Fruit fly (Drosophila melanogaster) whole organism, embryonic: Measurements from ENCODE around the gene Rh2.
A peak's percentile ranks its signal among the peaks of the same experiment; 100 is the strongest.

Experiments used
- Atf3 ChIP-seq: fragments of 200-800 bp; sonication (Bioruptor generic); optimal IDR thresholded peaks from 3 replicates; lab custom pipeline; 2016; ENCODE audit warnings: missing biosample characterization, missing genetic modification characterization
- CG10147 ChIP-seq: fragments of 200-800 bp; sonication (Bioruptor generic); optimal IDR thresholded peaks from 2 replicates; lab custom pipeline; 2019; ENCODE audit warnings: missing biosample characterization, mild to moderate bottlenecking, missing genetic modification characterization, moderate library complexity
- CG10654 ChIP-seq: fragments of 200-800 bp; sonication (Bioruptor generic); optimal IDR thresholded peaks from 2 replicates; lab custom pipeline; 2016; ENCODE audit warnings: missing biosample characterization, missing genetic modification characterization
- CG11504 ChIP-seq: fragments of 200-800 bp; sonication (Bioruptor generic); optimal IDR thresholded peaks from 3 replicates; lab custom pipeline; 2019; ENCODE audit warnings: missing biosample characterization, mild to moderate bottlenecking, missing genetic modification characterization, moderate library complexity
- CG12104 ChIP-seq: fragments of 200-800 bp; sonication (Bioruptor generic); optimal IDR thresholded peaks from 3 replicates; lab custom pipeline; 2016; ENCODE audit warnings: missing biosample characterization, missing genetic modification characterization
- CG12942 ChIP-seq: fragments of 200-800 bp; sonication (Bioruptor generic); optimal IDR thresholded peaks from 3 replicates; lab custom pipeline; 2016; ENCODE audit warnings: missing biosample characterization, missing genetic modification characterization
- CG14014 ChIP-seq: fragments of 200-800 bp; sonication (Bioruptor generic); IDR thresholded peaks from 2 replicates; pipeline ENCODE4 v1.3.6; 2022; ENCODE audit warnings: missing biosample characterization, missing genetic modification characterization
- CG14050 ChIP-seq: fragments of 200-800 bp; sonication (Bioruptor generic); IDR thresholded peaks from 3 replicates; pipeline ENCODE4 v1.3.6; 2022; ENCODE audit warnings: missing biosample characterization, missing genetic modification characterization
- CG1602 ChIP-seq: fragments of 200-800 bp; sonication (Bioruptor generic); optimal IDR thresholded peaks from 3 replicates; lab custom pipeline; 2016; ENCODE audit warnings: missing biosample characterization, missing genetic modification characterization
- CG1647 ChIP-seq: fragments of 200-800 bp; sonication (Bioruptor generic); optimal IDR thresholded peaks from 3 replicates; lab custom pipeline; 2016; ENCODE audit warnings: missing biosample characterization, missing genetic modification characterization
- CG16813 ChIP-seq: fragments of 200-800 bp; sonication (Bioruptor generic); IDR thresholded peaks from 3 replicates; pipeline ENCODE4 v1.3.6; 2022; ENCODE audit warnings: missing biosample characterization, missing genetic modification characterization; ENCODE audit not compliant: partially characterized antibody
- CG1792 ChIP-seq: fragments of 200-800 bp; sonication (Bioruptor generic); optimal IDR thresholded peaks from 2 replicates; lab custom pipeline; 2016; ENCODE audit warnings: missing biosample characterization, missing genetic modification characterization
- CG18476 ChIP-seq: fragments of 200-800 bp; sonication (Bioruptor generic); optimal IDR thresholded peaks from 2 replicates; lab custom pipeline; 2016; ENCODE audit warnings: missing biosample characterization, mild to moderate bottlenecking, missing genetic modification characterization
- CG30020 ChIP-seq: fragments of 200-800 bp; optimal IDR thresholded peaks from 2 replicates; lab custom pipeline; 2019; ENCODE audit warnings: missing biosample characterization, mild to moderate bottlenecking, missing genetic modification characterization, moderate library complexity
- CG30431 ChIP-seq: fragments of 200-800 bp; sonication (Bioruptor generic); optimal IDR thresholded peaks from 2 replicates; lab custom pipeline; 2017; ENCODE audit warnings: missing biosample characterization, missing genetic modification characterization
- CG33557 ChIP-seq: fragments of 200-800 bp; sonication (Bioruptor generic); optimal IDR thresholded peaks from 2 replicates; lab custom pipeline; 2019; ENCODE audit warnings: missing biosample characterization, mild to moderate bottlenecking, missing genetic modification characterization, moderate library complexity
- CG6654 ChIP-seq: fragments of 200-800 bp; sonication (Bioruptor generic); optimal IDR thresholded peaks from 2 replicates; lab custom pipeline; 2017; ENCODE audit warnings: missing biosample characterization, mild to moderate bottlenecking, missing genetic modification characterization
- CG6689 ChIP-seq: fragments of 200-800 bp; sonication (Bioruptor generic); IDR thresholded peaks from 2 replicates; pipeline ENCODE4 v1.3.6; 2022; ENCODE audit warnings: missing biosample characterization, missing genetic modification characterization
- CG7556 ChIP-seq: fragments of 200-800 bp; sonication (Bioruptor generic); optimal IDR thresholded peaks from 2 replicates; lab custom pipeline; 2017; ENCODE audit warnings: missing biosample characterization, mild to moderate bottlenecking, missing genetic modification characterization
- CG8924 ChIP-seq: fragments of 200-800 bp; optimal IDR thresholded peaks from 3 replicates; lab custom pipeline; 2019; ENCODE audit warnings: missing biosample characterization, mild to moderate bottlenecking, missing genetic modification characterization, moderate library complexity
- Chrac-16 ChIP-seq: fragments of 200-800 bp; sonication (Bioruptor generic); optimal IDR thresholded peaks from 3 replicates; lab custom pipeline; 2016; ENCODE audit warnings: missing biosample characterization, missing genetic modification characterization
- Dek ChIP-seq: fragments of 200-800 bp; sonication (Bioruptor generic); optimal IDR thresholded peaks from 3 replicates; lab custom pipeline; 2019; ENCODE audit warnings: missing biosample characterization, mild to moderate bottlenecking, missing genetic modification characterization, moderate library complexity
- Dip2 ChIP-seq: fragments of 200-800 bp; sonication (Bioruptor generic); IDR thresholded peaks from 2 replicates; pipeline ENCODE4 v1.3.6; 2022; ENCODE audit warnings: missing biosample characterization, missing genetic modification characterization
- Eip74EF ChIP-seq, 2 experiments: fragments of 200-800 bp in 1 of 2; fragments of >200 bp in 1 of 2; sonication (Bioruptor generic) in 1 of 2; optimal IDR thresholded peaks; 2 replicates each; lab custom pipeline; 2017 to 2019; ENCODE audit warnings: missing biosample characterization in 2 of 2, missing genetic modification characterization in 2 of 2, mild to moderate bottlenecking in 1 of 2, moderate library complexity in 1 of 2
- Fer1 ChIP-seq: fragments of 200-800 bp; sonication (Bioruptor generic); optimal IDR thresholded peaks from 2 replicates; lab custom pipeline; 2017; ENCODE audit warnings: missing biosample characterization, mild to moderate bottlenecking, missing genetic modification characterization
- Fer2 ChIP-seq: fragments of 200-800 bp; sonication (Bioruptor generic); optimal IDR thresholded peaks from 2 replicates; lab custom pipeline; 2018; ENCODE audit warnings: missing biosample characterization, mild to moderate bottlenecking, missing genetic modification characterization, moderate library complexity
- Hand ChIP-seq: fragments of 200-800 bp; sonication (Bioruptor generic); optimal IDR thresholded peaks from 2 replicates; lab custom pipeline; 2017; ENCODE audit warnings: mild to moderate bottlenecking, missing biosample characterization, missing genetic modification reagents, missing genetic modification characterization
- Rfx ChIP-seq: fragments of 200-800 bp; sonication (Bioruptor generic); IDR thresholded peaks from 2 replicates; pipeline ENCODE4 v1.3.6; 2022; ENCODE audit warnings: missing biosample characterization, missing genetic modification characterization
- Scr ChIP-seq: fragments of 200-800 bp; sonication (Bioruptor generic); IDR thresholded peaks from 2 replicates; pipeline ENCODE4 v1.3.6; 2022; ENCODE audit warnings: missing biosample characterization, missing genetic modification characterization; ENCODE audit not compliant: partially characterized antibody
- Taf1 ChIP-seq: fragments of 200-800 bp; sonication (Bioruptor generic); IDR thresholded peaks from 2 replicates; pipeline ENCODE4 v1.3.6; 2022; ENCODE audit warnings: missing biosample characterization, missing genetic modification characterization
- Xrp1 ChIP-seq: fragments of 200-800 bp; sonication (Bioruptor generic); IDR thresholded peaks from 2 replicates; pipeline ENCODE4 v1.3.6; 2022; ENCODE audit warnings: missing biosample characterization, missing genetic modification characterization
- ato ChIP-seq: fragments of 200-800 bp; sonication (Bioruptor generic); IDR thresholded peaks from 2 replicates; pipeline ENCODE4 v1.3.6; 2022; ENCODE audit warnings: missing biosample characterization, missing genetic modification characterization; ENCODE audit not compliant: partially characterized antibody
- da ChIP-seq: fragments of 200-800 bp; sonication (Bioruptor generic); optimal IDR thresholded peaks from 2 replicates; lab custom pipeline; 2016; ENCODE audit warnings: missing biosample characterization, missing genetic modification characterization
- fu2 ChIP-seq: fragments of 200-800 bp; sonication (Bioruptor generic); optimal IDR thresholded peaks from 2 replicates; lab custom pipeline; 2016; ENCODE audit warnings: missing biosample characterization, missing genetic modification characterization
- hth ChIP-seq: fragments of >200 bp; optimal IDR thresholded peaks from 2 replicates; lab custom pipeline; 2017; ENCODE audit warnings: inconsistent platforms
- ken ChIP-seq: fragments of 200-800 bp; sonication (Bioruptor generic); IDR thresholded peaks from 3 replicates; pipeline ENCODE4 v1.3.6; 2022; ENCODE audit warnings: missing biosample characterization, missing genetic modification characterization
- klu ChIP-seq: fragments of 200-800 bp; sonication (Bioruptor generic); IDR thresholded peaks from 2 replicates; pipeline ENCODE4 v1.3.6; 2022; ENCODE audit warnings: missing biosample characterization, missing genetic modification characterization
- lab ChIP-seq: fragments of 200-800 bp; sonication (Bioruptor generic); optimal IDR thresholded peaks from 3 replicates; lab custom pipeline; 2017; ENCODE audit warnings: missing biosample characterization, missing genetic modification characterization, mild to moderate bottlenecking, moderate library complexity, missing genetic modification reagents
- lilli ChIP-seq: fragments of 200-800 bp; sonication (Bioruptor generic); optimal IDR thresholded peaks from 3 replicates; lab custom pipeline; 2016; ENCODE audit warnings: missing biosample characterization, missing genetic modification characterization
- luna ChIP-seq: fragments of 200-800 bp; sonication (Bioruptor generic); optimal IDR thresholded peaks from 2 replicates; lab custom pipeline; 2016; ENCODE audit warnings: missing biosample characterization, missing genetic modification characterization
- nom ChIP-seq: fragments of 200-800 bp; sonication (Bioruptor generic); optimal IDR thresholded peaks from 2 replicates; lab custom pipeline; 2017; ENCODE audit warnings: missing biosample characterization, missing genetic modification characterization, mild to moderate bottlenecking, moderate library complexity, missing genetic modification reagents
- pan ChIP-seq, 4 experiments: fragments of >200 bp in 3 of 4; fragments of 200-800 bp in 1 of 4; sonication (Bioruptor generic) in 1 of 4; optimal IDR thresholded peaks in 3 of 4; IDR thresholded peaks in 1 of 4; 2 replicates each; pipeline versions ENCODE4 v1.3.6 to Lab custom; 2017 to 2022; ENCODE audit warnings: missing biosample characterization in 2 of 4, missing genetic modification characterization in 2 of 4, mixed read lengths in 1 of 4
- psq ChIP-seq: fragments of 200-800 bp; sonication (Bioruptor generic); optimal IDR thresholded peaks from 2 replicates; lab custom pipeline; 2017; ENCODE audit warnings: missing biosample characterization, missing genetic modification characterization
- rib ChIP-seq: fragments of 200-800 bp; sonication (Bioruptor generic); IDR thresholded peaks from 2 replicates; pipeline ENCODE4 v1.3.6; 2022; ENCODE audit warnings: missing biosample characterization, missing genetic modification characterization
- run ChIP-seq: fragments of 200-800 bp; sonication (Bioruptor generic); optimal IDR thresholded peaks from 3 replicates; lab custom pipeline; 2018; ENCODE audit warnings: missing biosample characterization, mild to moderate bottlenecking, missing genetic modification characterization
- scrt ChIP-seq: fragments of 200-800 bp; sonication (Bioruptor generic); optimal IDR thresholded peaks from 2 replicates; lab custom pipeline; 2018; ENCODE audit warnings: missing biosample characterization, mild to moderate bottlenecking, missing genetic modification characterization, moderate library complexity
- sens ChIP-seq: fragments of 200-800 bp; sonication (Bioruptor generic); peaks from one replicate; lab custom pipeline; 2016; ENCODE audit warnings: missing biosample characterization, missing genetic modification characterization
- slbo ChIP-seq: fragments of 200-800 bp; sonication (Bioruptor generic); IDR thresholded peaks from 2 replicates; pipeline ENCODE4 v1.3.6; 2022; ENCODE audit warnings: missing biosample characterization, missing genetic modification characterization
- sob ChIP-seq: fragments of 200-800 bp; sonication (Bioruptor generic); IDR thresholded peaks from 2 replicates; pipeline ENCODE4 v1.3.6; 2022; ENCODE audit warnings: missing biosample characterization, missing genetic modification characterization
- sqz ChIP-seq: fragments of 200-800 bp; sonication (Bioruptor generic); optimal IDR thresholded peaks from 3 replicates; lab custom pipeline; 2018; ENCODE audit warnings: missing biosample characterization, mild to moderate bottlenecking, missing genetic modification characterization
- wdn ChIP-seq: fragments of 200-800 bp; sonication (Bioruptor generic); IDR thresholded peaks from 2 replicates; pipeline ENCODE4 v1.3.6; 2022; ENCODE audit warnings: missing biosample characterization, missing genetic modification characterization

Rh2 gene

dm6 chr3R:18918872-18919339 is 19.7 kb downstream of the Rh2 start (continued):
- no peak for TF ChIP-seq Taf1 (GFP tag; lab: Robert Waterston, UW)
- TF ChIP-seq CG10147 = no peak
- peak; percentile 9 for TF ChIP-seq CG11504
- peak; percentile 19 for TF ChIP-seq Dek (tag; lab: Kevin White, UChicago)
- TF ChIP-seq Rfx (GFP tag; lab: Robert Waterston, UW) = peak; percentile 32; the same call in 1 of the 2 replicates
- no peak for TF ChIP-seq CG1602
- peak; percentile 73 for TF ChIP-seq lab (GFP tag; lab: Kevin White, UChicago)
- no peak for TF ChIP-seq CG18476 (GFP tag; lab: Kevin White, UChicago)
- no peak for TF ChIP-seq CG8924 (tag; lab: Kevin White, UChicago)
- no peak for TF ChIP-seq CG10654
- no peak for TF ChIP-seq CG12104 (GFP tag; lab: Kevin White, UChicago)
- TF ChIP-seq CG6689 (GFP tag; lab: Robert Waterston, UW) = no peak
- TF ChIP-seq scrt = peak; percentile 86
- no peak for TF ChIP-seq CG14050
- TF ChIP-seq CG6654 = no peak
- 0 out of 2 replicates have a peak, but pooled peaks have one; percentile 13 for TF ChIP-seq sob (GFP tag; lab: Robert Waterston, UW)
- TF ChIP-seq pan (optimal IDR thresholded peaks at IDR 0.05; lab: Kevin White, UChicago) = no peak
- peak in 1 of 2 experiments; percentile 31 for TF ChIP-seq pan (GFP tag; optimal IDR thresholded peaks at IDR 0.05 in 1 of 2, IDR thresholded peaks at IDR 0.05 in 1 of 2)
- no peak for TF ChIP-seq ken (GFP tag; lab: Robert Waterston, UW)
- TF ChIP-seq slbo (GFP tag; lab: Robert Waterston, UW) = peak; percentile 46
- no peak for TF ChIP-seq CG14014 (GFP tag; lab: Robert Waterston, UW)
- TF ChIP-seq Atf3 (GFP tag; lab: Kevin White, UChicago) = no peak
- no peak for TF ChIP-seq Dip2 (GFP tag; lab: Robert Waterston, UW)
- no peak for TF ChIP-seq fu2 (GFP tag; lab: Kevin White, UChicago)
- peak; percentile 30; the same call in 1 of the 2 replicates for TF ChIP-seq wdn (GFP tag; lab: Robert Waterston, UW)
- no peak for TF ChIP-seq CG30020 (tag; lab: Kevin White, UChicago)
- TF ChIP-seq nom = no peak
- TF ChIP-seq CG7556 = peak; percentile 4
- peak; percentile 63 for TF ChIP-seq da (GFP tag; lab: Kevin White, UChicago)
- peak in 1 of 2 experiments; percentile 19 for TF ChIP-seq Eip74EF (GFP tag; optimal IDR thresholded peaks at IDR 0.05; lab: Kevin White, UChicago)
- TF ChIP-seq hth (lab: Kevin White, UChicago) = no peak
- TF ChIP-seq sens (GFP tag; lab: Kevin White, UChicago) = no peak
- TF ChIP-seq Chrac-16 (GFP tag; lab: Kevin White, UChicago) = no peak
- no peak for TF ChIP-seq psq (GFP tag; lab: Kevin White, UChicago)
- TF ChIP-seq sqz (GFP tag; lab: Kevin White, UChicago) = peak; percentile 66
- TF ChIP-seq rib = peak; percentile 82
- no peak for TF ChIP-seq CG30431 (GFP tag; lab: Kevin White, UChicago)
- TF ChIP-seq Fer2 (tag; lab: Kevin White, UChicago) = no peak
- TF ChIP-seq Xrp1 = peak; percentile 55
- no peak for TF ChIP-seq CG16813 (GFP tag; lab: Robert Waterston, UW)
- peak; percentile 5 for TF ChIP-seq Hand
- TF ChIP-seq run (tag; lab: Kevin White, UChicago) = no peak
- peak; percentile 53 for TF ChIP-seq Fer1 (GFP tag; lab: Kevin White, UChicago)
- peak; percentile 11 for TF ChIP-seq luna
- no peak for TF ChIP-seq CG1792 (GFP tag; lab: Kevin White, UChicago)
- TF ChIP-seq Scr = no peak
- TF ChIP-seq CG1647 (GFP tag; lab: Kevin White, UChicago) = no peak
- peak; percentile 28 for TF ChIP-seq lilli
- TF ChIP-seq ato = no peak
- no peak for TF ChIP-seq CG12942
- no peak for TF ChIP-seq klu (GFP tag; lab: Robert Waterston, UW)
- TF ChIP-seq CG33557 = no peak
